Fruit fly (Drosophila melanogaster): ENCODE data around the gene pum.

The pum gene

dm6 chr3R:9236883-9237267 lies 607 bp downstream of the pum start (continued):
- no peak for TF ChIP-seq pan (optimal IDR thresholded peaks at IDR 0.05)
- no peak for TF ChIP-seq pan (GFP tag; optimal IDR thresholded peaks at IDR 0.05 in 1 of 2, IDR thresholded peaks at IDR 0.05 in 1 of 2)
- TF ChIP-seq Doc2 (GFP tag; IDR thresholded peaks at IDR 0.05), result no peak
- no peak for TF ChIP-seq salm (tag; optimal IDR thresholded peaks at IDR 0.05)
- no peak for TF ChIP-seq eyg (GFP tag; optimal IDR thresholded peaks at IDR 0.05)
- TF ChIP-seq Myb (GFP tag; optimal IDR thresholded peaks at IDR 0.05), result no peak
- TF ChIP-seq Lpt (GFP tag; optimal IDR thresholded peaks at IDR 0.05), result no peak
- peak; percentile 8 for TF ChIP-seq CG3065 (GFP tag; optimal IDR thresholded peaks at IDR 0.05)
- TF ChIP-seq CG8281 (tag; optimal IDR thresholded peaks at IDR 0.05), result no peak
- no peak for TF ChIP-seq Dfd (GFP tag; optimal IDR thresholded peaks at IDR 0.05)
- peak; percentile 9 for TF ChIP-seq zfh2 (GFP tag; optimal IDR thresholded peaks at IDR 0.05)
- peak; percentile 54 for TF ChIP-seq BtbVII (GFP tag; optimal IDR thresholded peaks at IDR 0.05)
- TF ChIP-seq chm (GFP tag; IDR thresholded peaks at IDR 0.05), result peak; percentile 63
- no peak for TF ChIP-seq disco-r (GFP tag; optimal IDR thresholded peaks at IDR 0.05)
- TF ChIP-seq br (optimal IDR thresholded peaks at IDR 0.05), result no peak
- no peak for TF ChIP-seq CG6689 (GFP tag; IDR thresholded peaks at IDR 0.05)
- no peak for TF ChIP-seq cad (GFP tag; optimal IDR thresholded peaks at IDR 0.05)
- no peak for TF ChIP-seq stc (GFP tag; IDR thresholded peaks at IDR 0.05)
- no peak for TF ChIP-seq CG1647 (GFP tag; optimal IDR thresholded peaks at IDR 0.05)
- TF ChIP-seq danr (GFP tag; IDR thresholded peaks at IDR 0.05), result no peak
- no peak for TF ChIP-seq hkb (optimal IDR thresholded peaks at IDR 0.05)
- peak; percentile 45; the same call in 1 of the 2 replicates for TF ChIP-seq hkb (GFP tag; IDR thresholded peaks at IDR 0.05)
- no peak for TF ChIP-seq zf30C (GFP tag; optimal IDR thresholded peaks at IDR 0.05)
- no peak for TF ChIP-seq CG34376 (GFP tag; optimal IDR thresholded peaks at IDR 0.05)
- no peak for TF ChIP-seq CG11398 (GFP tag; optimal IDR thresholded peaks at IDR 0.05)
- no peak for TF ChIP-seq CG11456 (GFP tag; IDR thresholded peaks at IDR 0.05)
- TF ChIP-seq fd64A (GFP tag; optimal IDR thresholded peaks at IDR 0.05), result no peak
- TF ChIP-seq jing (GFP tag; optimal IDR thresholded peaks at IDR 0.05), result no peak
- TF ChIP-seq HLHmδ (GFP tag; optimal IDR thresholded peaks at IDR 0.05), result peak; percentile 23
- no peak for TF ChIP-seq CG6272 (GFP tag; IDR thresholded peaks at IDR 0.05)
- TF ChIP-seq CG18476 (GFP tag; optimal IDR thresholded peaks at IDR 0.05), result no peak
- TF ChIP-seq ewg (GFP tag; optimal IDR thresholded peaks at IDR 0.05), result peak; percentile 97
- TF ChIP-seq CG18764 (GFP tag; optimal IDR thresholded peaks at IDR 0.05), result no peak
- TF ChIP-seq CkIIα-i1 (GFP tag; IDR thresholded peaks at IDR 0.05), result no peak
- no peak for TF ChIP-seq az2 (GFP tag; optimal IDR thresholded peaks at IDR 0.05)
- TF ChIP-seq CG18011 (GFP tag; optimal IDR thresholded peaks at IDR 0.05), result no peak
- no peak for TF ChIP-seq CG5180 (GFP tag; optimal IDR thresholded peaks at IDR 0.05)
- TF ChIP-seq Gug (GFP tag; IDR thresholded peaks at IDR 0.05), result no peak
- no peak for TF ChIP-seq CG43689 (GFP tag; IDR thresholded peaks at IDR 0.05)
- TF ChIP-seq sr (GFP tag; IDR thresholded peaks at IDR 0.05), result no peak
- no peak for TF ChIP-seq CG11723 (GFP tag; optimal IDR thresholded peaks at IDR 0.05)
- TF ChIP-seq btn (GFP tag; optimal IDR thresholded peaks at IDR 0.05), result no peak
- TF ChIP-seq HmgZ (tag; optimal IDR thresholded peaks at IDR 0.05), result no peak
- TF ChIP-seq CG13123 (GFP tag; optimal IDR thresholded peaks at IDR 0.05), result no peak
- TF ChIP-seq Sry-β (GFP tag; optimal IDR thresholded peaks at IDR 0.05), result no peak
- TF ChIP-seq Nf-YA (GFP tag; IDR thresholded peaks at IDR 0.05), result no peak
- no peak for TF ChIP-seq BEAF-32 (GFP tag; optimal IDR thresholded peaks at IDR 0.05)
- TF ChIP-seq Lhr (GFP tag; optimal IDR thresholded peaks at IDR 0.05), result no peak
- TF ChIP-seq CG9797 (GFP tag; optimal IDR thresholded peaks at IDR 0.05), result no peak
- TF ChIP-seq CG34224 (GFP tag; IDR thresholded peaks at IDR 0.05; ENCODE audit: partially characterized antibody), result peak; percentile 45; the same call in 1 of the 3 replicates
- no peak for TF ChIP-seq maf-S (GFP tag; optimal IDR thresholded peaks at IDR 0.05)
- no peak for TF ChIP-seq CG9876 (GFP tag; optimal IDR thresholded peaks at IDR 0.05)
- no peak for TF ChIP-seq da (GFP tag; optimal IDR thresholded peaks at IDR 0.05)
- no peak for TF ChIP-seq Eip74EF (GFP tag; optimal IDR thresholded peaks at IDR 0.05)
